Worm (Caenorhabditis elegans): ENCODE data around the gene F58B4.6.
A peak's percentile ranks its signal among the peaks of the same experiment; 100 is the strongest.

Gene F58B4.6

ce11 chrV:10967594-10968273, 42.9 kb downstream of the F58B4.6 start (continued):
- TF ChIP-seq ztf-28 (GFP tag; IDR thresholded peaks at IDR 0.05) (no peak), F10E7.11 (tag; optimal IDR thresholded peaks at IDR 0.05) (no peak), madf-10 (tag; optimal IDR thresholded peaks at IDR 0.05) (no peak), attf-5 (GFP tag; optimal IDR thresholded peaks at IDR 0.05) (peak; percentile 24), T07F8.4 (tag; optimal IDR thresholded peaks at IDR 0.05) (peak; percentile 38), lin-35 (GFP tag; optimal IDR thresholded peaks at IDR 0.05) (peak in 1 of 3 experiments; percentile 55), rec-8 (tag; optimal IDR thresholded peaks at IDR 0.05) (no peak), Y79H2A.3 (GFP tag; conservative IDR thresholded peaks at IDR 0.05) (no peak), lsl-1 (GFP tag; optimal IDR thresholded peaks at IDR 0.05) (no peak), zfh-2 (GFP tag; conservative IDR thresholded peaks at IDR 0.05) (no peak), B0019.2 (GFP tag; conservative IDR thresholded peaks at IDR 0.05) (no peak), snpc-3.4 (tag; optimal IDR thresholded peaks at IDR 0.05) (peak; percentile 79), ekl-4 (GFP tag; IDR thresholded peaks at IDR 0.05) (0 out of 2 replicates have a peak, but pooled peaks have one; percentile 26), ceh-91 (GFP tag; IDR thresholded peaks at IDR 0.05) (no peak), repo-1 (tag; optimal IDR thresholded peaks at IDR 0.05) (peak; percentile 74), hsf-1 (GFP tag; IDR thresholded peaks at IDR 0.05) (no peak), B0261.1 (tag; optimal IDR thresholded peaks at IDR 0.05) (no peak), dpff-1 (tag; optimal IDR thresholded peaks at IDR 0.05) (no peak), aptf-3 (GFP tag; IDR thresholded peaks at IDR 0.05) (no peak), K12H6.12 (tag; optimal IDR thresholded peaks at IDR 0.05) (no peak), nfya-1 (tag; optimal IDR thresholded peaks at IDR 0.05; ENCODE audit: borderline replicate concordance, insufficient read depth) (no peak), cebp-2 (GFP tag; IDR thresholded peaks at IDR 0.05) (no peak), ets-4 (GFP tag; optimal IDR thresholded peaks at IDR 0.05) (peak; percentile 72), ztf-6 (GFP tag; IDR thresholded peaks at IDR 0.05) (no peak), ama-1 (optimal IDR thresholded peaks at IDR 0.05) (no peak), ama-1 (GFP tag; optimal IDR thresholded peaks at IDR 0.05) (peak in 1 of 2 experiments; percentile 92), F52B5.7 (tag; optimal IDR thresholded peaks at IDR 0.05) (no peak), aptf-2 (GFP tag; conservative IDR thresholded peaks at IDR 0.05) (no peak), ztf-18 (tag; optimal IDR thresholded peaks at IDR 0.05) (no peak), sptf-2 (GFP tag; optimal IDR thresholded peaks at IDR 0.05) (no peak), lsy-27 (tag; optimal IDR thresholded peaks at IDR 0.05; ENCODE audit: borderline replicate concordance, insufficient read depth) (no peak), Y95B8A.8 (GFP tag; IDR thresholded peaks at IDR 0.05) (peak; percentile 37; the same call in 1 of the 2 replicates), snpc-4 (GFP tag; optimal IDR thresholded peaks at IDR 0.05) (no peak), snpc-4 (tag; optimal IDR thresholded peaks at IDR 0.05) (peak in 1 of 4 experiments; percentile 51), akir-1 (GFP tag; optimal IDR thresholded peaks at IDR 0.05) (no peak), ztf-25 (GFP tag; IDR thresholded peaks at IDR 0.05) (no peak), ZK185.1 (tag; optimal IDR thresholded peaks at IDR 0.05; ENCODE audit: poor library complexity, severe bottlenecking) (peak; percentile 27), mel-28 (tag; optimal IDR thresholded peaks at IDR 0.05; ENCODE audit: borderline replicate concordance) (no peak), nfyb-1 (GFP tag; IDR thresholded peaks at IDR 0.05) (peak; percentile 52; the same call in 1 of the 2 replicates), efl-1 (GFP tag; optimal IDR thresholded peaks at IDR 0.05) (no peak), cebp-1 (GFP tag; IDR thresholded peaks at IDR 0.05) (no peak), cebp-1 (tag; optimal IDR thresholded peaks at IDR 0.05) (no peak), xnd-1 (tag; optimal IDR thresholded peaks at IDR 0.05) (no peak), zim-3 (tag; optimal IDR thresholded peaks at IDR 0.05) (no peak), Y67H2A.10 (GFP tag; conservative IDR thresholded peaks at IDR 0.05) (no peak), pha-4 (tag; optimal IDR thresholded peaks at IDR 0.05) (peak; percentile 89), T26A5.8 (tag; optimal IDR thresholded peaks at IDR 0.05) (no peak), D2030.7 (GFP tag; IDR thresholded peaks at IDR 0.05) (0 out of 2 replicates have a peak, but pooled peaks have one; percentile 11)

Measured in whole organism, young adult.